Worm (Caenorhabditis elegans) whole organism, L2 larva: ENCODE results near the gene asp-13.

ENCODE experiments used
- aly-2 ChIP-seq: fragments of 150-350 bp; optimal IDR thresholded peaks from 2 replicates; lab custom pipeline; 2014; ENCODE audit warnings: missing biosample characterization, missing genetic modification characterization
- ceh-82 ChIP-seq: fragments of 150-350 bp; optimal IDR thresholded peaks from 2 replicates; lab custom pipeline; 2014; ENCODE audit warnings: missing biosample characterization, missing genetic modification characterization
- nhr-237 ChIP-seq: fragments of 150-350 bp; optimal IDR thresholded peaks from 2 replicates; lab custom pipeline; 2014; ENCODE audit warnings: missing biosample characterization, missing genetic modification characterization
- sma-9 ChIP-seq, 2 experiments: fragments of 150-350 bp in 1 of 2; sonication (generic microtip) in 1 of 2; optimal IDR thresholded peaks; 2 replicates each; lab custom pipeline; 2014 to 2016; ENCODE audit warnings: missing genetic modification characterization in 2 of 2, mild to moderate bottlenecking in 1 of 2, missing biosample characterization in 1 of 2, missing compliant biosample characterization in 1 of 2, missing genetic modification reagents in 1 of 2, moderate library complexity in 1 of 2
- unc-62 ChIP-seq: fragments of 150-350 bp; optimal IDR thresholded peaks from 2 replicates; lab custom pipeline; 2014; ENCODE audit warnings: missing biosample characterization, missing genetic modification reagents, missing genetic modification characterization
- zag-1 ChIP-seq: fragments of 150-350 bp; optimal IDR thresholded peaks from 2 replicates; lab custom pipeline; 2014; ENCODE audit warnings: missing biosample characterization, missing genetic modification characterization

ce11 chrV:8636907-8637306 lies 6.1 kb downstream of the asp-13 start, which contains the start of gene grl-12:
- TF ChIP-seq aly-2 (tag; lab: Kevin White, UChicago): no peak
- no peak for TF ChIP-seq nhr-237 (tag; lab: Kevin White, UChicago)
- no peak for TF ChIP-seq sma-9 (GFP tag; optimal IDR thresholded peaks at IDR 0.05; lab: Kevin White, UChicago)
- TF ChIP-seq sma-9 (tag; optimal IDR thresholded peaks at IDR 0.05; lab: Kevin White, UChicago): no peak
- TF ChIP-seq ceh-82: no peak
- TF ChIP-seq unc-62: no peak
- no peak for TF ChIP-seq zag-1 (tag; lab: Kevin White, UChicago)
